Fruit fly (Drosophila melanogaster) whole organism, embryonic: ENCODE measurements around the gene Pbgs.
A peak's percentile ranks its signal among the peaks of the same experiment; 100 is the strongest.

ENCODE experiments used
- CG10959 ChIP-seq: fragments of 200-800 bp; sonication (Bioruptor generic); IDR thresholded peaks from 2 replicates; pipeline ENCODE4 v1.3.6; 2022; ENCODE audit warnings: missing biosample characterization, missing genetic modification characterization
- CG10979 ChIP-seq: fragments of 200-800 bp; sonication (Bioruptor generic); optimal IDR thresholded peaks from 2 replicates; lab custom pipeline; 2018; ENCODE audit warnings: missing biosample characterization, mild to moderate bottlenecking, missing genetic modification characterization, moderate library complexity
- CG11696 ChIP-seq: fragments of 200-800 bp; sonication (Bioruptor generic); IDR thresholded peaks from 2 replicates; pipeline ENCODE4 v1.3.6; 2022; ENCODE audit warnings: missing biosample characterization, missing genetic modification characterization
- CG12659 ChIP-seq: fragments of 200-800 bp; sonication (Bioruptor generic); optimal IDR thresholded peaks from 3 replicates; lab custom pipeline; 2017; ENCODE audit warnings: mild to moderate bottlenecking, missing biosample characterization, missing genetic modification reagents, missing genetic modification characterization
- CG18011 ChIP-seq: fragments of 200-800 bp; sonication (Bioruptor generic); optimal IDR thresholded peaks from 2 replicates; lab custom pipeline; 2017; ENCODE audit warnings: missing biosample characterization, missing genetic modification characterization, mild to moderate bottlenecking, moderate library complexity, missing genotype
- CG1832 ChIP-seq: fragments of 200-800 bp; sonication (Bioruptor generic); optimal IDR thresholded peaks from 2 replicates; lab custom pipeline; 2017; ENCODE audit warnings: missing biosample characterization, mild to moderate bottlenecking, missing genetic modification characterization, inconsistent platforms
- CG2889 ChIP-seq: fragments of 200-800 bp; sonication (Bioruptor generic); IDR thresholded peaks from 3 replicates; pipeline ENCODE4 v1.3.6; 2022; ENCODE audit warnings: missing biosample characterization, missing genetic modification characterization
- CG4730 ChIP-seq: fragments of 200-800 bp; sonication (Bioruptor generic); IDR thresholded peaks from 2 replicates; pipeline ENCODE4 v1.3.6; 2022; ENCODE audit warnings: missing biosample characterization, missing genetic modification characterization
- CG6254 ChIP-seq: fragments of 200-800 bp; sonication (Bioruptor generic); optimal IDR thresholded peaks from 3 replicates; lab custom pipeline; 2017; ENCODE audit warnings: mild to moderate bottlenecking, missing biosample characterization, missing genetic modification reagents, missing genetic modification characterization
- CG6689 ChIP-seq: fragments of 200-800 bp; sonication (Bioruptor generic); IDR thresholded peaks from 2 replicates; pipeline ENCODE4 v1.3.6; 2022; ENCODE audit warnings: missing biosample characterization, missing genetic modification characterization
- CG8089 ChIP-seq: fragments of 200-800 bp; sonication (Bioruptor generic); optimal IDR thresholded peaks from 3 replicates; lab custom pipeline; 2016; ENCODE audit warnings: missing biosample characterization, missing genetic modification characterization
- CG8388 ChIP-seq: fragments of 200-800 bp; sonication (Bioruptor generic); optimal IDR thresholded peaks from 2 replicates; lab custom pipeline; 2019; ENCODE audit warnings: missing biosample characterization, mild to moderate bottlenecking, missing genetic modification characterization, moderate library complexity
- CG8765 ChIP-seq: fragments of 200-800 bp; sonication (Bioruptor generic); IDR thresholded peaks from 2 replicates; pipeline ENCODE4 v1.3.6; 2022; ENCODE audit warnings: missing biosample characterization, missing genetic modification characterization
- Deaf1 ChIP-seq: fragments of 200-800 bp; optimal IDR thresholded peaks from 3 replicates; lab custom pipeline; 2019; ENCODE audit warnings: missing biosample characterization, mild to moderate bottlenecking, missing genetic modification characterization, moderate library complexity
- Dek ChIP-seq: fragments of 200-800 bp; sonication (Bioruptor generic); optimal IDR thresholded peaks from 3 replicates; lab custom pipeline; 2019; ENCODE audit warnings: missing biosample characterization, mild to moderate bottlenecking, missing genetic modification characterization, moderate library complexity
- Dfd ChIP-seq, 2 experiments: fragments of >200 bp; optimal IDR thresholded peaks; 2 replicates each; lab custom pipeline; 2017; ENCODE audit warnings: missing biosample characterization in 2 of 2, missing genetic modification characterization in 2 of 2
- Dip2 ChIP-seq: fragments of 200-800 bp; sonication (Bioruptor generic); IDR thresholded peaks from 2 replicates; pipeline ENCODE4 v1.3.6; 2022; ENCODE audit warnings: missing biosample characterization, missing genetic modification characterization
- Ets65A ChIP-seq: fragments of 200-800 bp; sonication (Bioruptor generic); peaks from one replicate; lab custom pipeline; 2016; ENCODE audit warnings: missing biosample characterization, missing genetic modification characterization
- Hey ChIP-seq: fragments of 200-800 bp; sonication (Bioruptor generic); optimal IDR thresholded peaks from 3 replicates; lab custom pipeline; 2018; ENCODE audit warnings: missing biosample characterization, mild to moderate bottlenecking, missing genetic modification characterization
- Hr39 ChIP-seq: fragments of >200 bp; optimal IDR thresholded peaks from 2 replicates; lab custom pipeline; 2017
- Med ChIP-seq: fragments of 200-800 bp; sonication (Bioruptor generic); peaks from one replicate; lab custom pipeline; 2016; ENCODE audit warnings: missing biosample characterization, missing genetic modification characterization, mild to moderate bottlenecking, inconsistent platforms, moderate library complexity
- Myb ChIP-seq: fragments of 200-800 bp; sonication (Bioruptor generic); optimal IDR thresholded peaks from 2 replicates; lab custom pipeline; 2016; ENCODE audit warnings: missing biosample characterization, missing genetic modification characterization
- NC2α ChIP-seq: fragments of 200-800 bp; sonication (Bioruptor generic); optimal IDR thresholded peaks from 2 replicates; lab custom pipeline; 2016; ENCODE audit warnings: missing biosample characterization, missing genetic modification characterization
- Nf-YB ChIP-seq: fragments of 200-800 bp; sonication (Bioruptor generic); optimal IDR thresholded peaks from 3 replicates; lab custom pipeline; 2019; ENCODE audit warnings: missing biosample characterization, mild to moderate bottlenecking, missing genetic modification characterization, moderate library complexity
- Nf-YC ChIP-seq: fragments of 200-800 bp; optimal IDR thresholded peaks from 3 replicates; lab custom pipeline; 2019; ENCODE audit warnings: missing biosample characterization, mild to moderate bottlenecking, missing genetic modification characterization, moderate library complexity
- Oaz ChIP-seq: fragments of 200-800 bp; sonication (Bioruptor generic); IDR thresholded peaks from 2 replicates; pipeline ENCODE4 v1.3.6; 2022; ENCODE audit warnings: missing biosample characterization, missing genetic modification characterization
- Sry-δ ChIP-seq: fragments of 200-800 bp; sonication (Bioruptor generic); optimal IDR thresholded peaks from 2 replicates; lab custom pipeline; 2016; ENCODE audit warnings: missing biosample characterization, missing genetic modification characterization
- Vsx1 ChIP-seq: fragments of 200-800 bp; sonication (Bioruptor generic); optimal IDR thresholded peaks from 2 replicates; lab custom pipeline; 2017; ENCODE audit warnings: missing biosample characterization, mild to moderate bottlenecking, missing genetic modification characterization, missing genetic modification reagents
- bbx ChIP-seq: fragments of 200-800 bp; sonication (Bioruptor generic); IDR thresholded peaks from 2 replicates; pipeline ENCODE4 v1.3.6; 2022; ENCODE audit warnings: missing biosample characterization, missing genetic modification characterization; ENCODE audit not compliant: partially characterized antibody
- croc ChIP-seq: fragments of 200-800 bp; sonication (Bioruptor generic); conservative IDR thresholded peaks from 3 replicates; pipeline ENCODE4 v1.3.6; 2022; ENCODE audit warnings: missing biosample characterization, missing genetic modification characterization
- dmrt11E ChIP-seq: fragments of 200-800 bp; sonication (Bioruptor generic); optimal IDR thresholded peaks from 3 replicates; lab custom pipeline; 2018; ENCODE audit warnings: missing biosample characterization, mild to moderate bottlenecking, missing genetic modification characterization, moderate library complexity
- fd3F ChIP-seq: fragments of 200-800 bp; sonication (Bioruptor generic); optimal IDR thresholded peaks from 2 replicates; lab custom pipeline; 2018; ENCODE audit warnings: missing biosample characterization, mild to moderate bottlenecking, missing genetic modification characterization, moderate library complexity
- gem ChIP-seq: fragments of 200-800 bp; sonication (Bioruptor generic); optimal IDR thresholded peaks from 2 replicates; lab custom pipeline; 2019; ENCODE audit warnings: missing biosample characterization, mild to moderate bottlenecking, missing genetic modification characterization, moderate library complexity
- gsb-n ChIP-seq: fragments of 200-800 bp; sonication (Bioruptor generic); optimal IDR thresholded peaks from 3 replicates; lab custom pipeline; 2018; ENCODE audit warnings: missing biosample characterization, mild to moderate bottlenecking, missing genetic modification characterization
- hkb ChIP-seq, 2 experiments: fragments of 200-800 bp in 1 of 2; fragments of >200 bp in 1 of 2; sonication (Bioruptor generic) in 1 of 2; IDR thresholded peaks in 1 of 2; optimal IDR thresholded peaks in 1 of 2; 2 replicates each; pipeline versions ENCODE4 v1.3.6 to Lab custom; 2017 to 2022; ENCODE audit warnings: missing biosample characterization in 1 of 2, missing genetic modification characterization in 1 of 2
- kni ChIP-seq: fragments of 200-800 bp; sonication (Bioruptor generic); optimal IDR thresholded peaks from 3 replicates; lab custom pipeline; 2017; ENCODE audit warnings: mild to moderate bottlenecking, missing biosample characterization, missing genetic modification reagents, missing genetic modification characterization
- nerfin-1 ChIP-seq: fragments of 200-800 bp; sonication (Bioruptor generic); optimal IDR thresholded peaks from 3 replicates; lab custom pipeline; 2019; ENCODE audit warnings: missing biosample characterization, mild to moderate bottlenecking, missing genetic modification characterization, moderate library complexity
- oc ChIP-seq: fragments of 200-800 bp; sonication (Bioruptor generic); optimal IDR thresholded peaks from 2 replicates; lab custom pipeline; 2018; ENCODE audit warnings: missing biosample characterization, mild to moderate bottlenecking, missing genetic modification characterization, moderate library complexity
- prd ChIP-seq, 3 experiments: fragments of >200 bp in 2 of 3; fragments of 200-800 bp in 1 of 3; sonication (Bioruptor generic) in 1 of 3; optimal IDR thresholded peaks in 2 of 3; IDR thresholded peaks in 1 of 3; 2 replicates in 2 of 3; 3 replicates in 1 of 3; pipeline versions ENCODE4 v1.3.6 to Lab custom; 2017 to 2022; ENCODE audit warnings: missing biosample characterization in 1 of 3, missing genetic modification characterization in 1 of 3
- pros ChIP-seq: fragments of 200-800 bp; sonication (Bioruptor generic); optimal IDR thresholded peaks from 3 replicates; lab custom pipeline; 2019; ENCODE audit warnings: missing biosample characterization, mild to moderate bottlenecking, missing genetic modification characterization, moderate library complexity
- seq ChIP-seq: fragments of 200-800 bp; sonication (Bioruptor generic); IDR thresholded peaks from 2 replicates; pipeline ENCODE4 v1.3.6; 2022; ENCODE audit warnings: missing biosample characterization, missing genetic modification characterization
- ttk ChIP-seq: fragments of 200-800 bp; sonication (Bioruptor generic); IDR thresholded peaks from 2 replicates; pipeline ENCODE4 v2.1.2; 2022; ENCODE audit warnings: missing biosample characterization, missing genetic modification characterization
- vvl ChIP-seq: fragments of 200-800 bp; sonication (Bioruptor generic); IDR thresholded peaks from 2 replicates; pipeline ENCODE4 v1.3.6; 2022; ENCODE audit warnings: missing biosample characterization, missing genetic modification characterization
- wdn ChIP-seq: fragments of 200-800 bp; sonication (Bioruptor generic); IDR thresholded peaks from 2 replicates; pipeline ENCODE4 v1.3.6; 2022; ENCODE audit warnings: missing biosample characterization, missing genetic modification characterization
- zfh1 ChIP-seq: fragments of 200-800 bp; sonication (Bioruptor generic); IDR thresholded peaks from 3 replicates; pipeline ENCODE4 v1.3.6; 2022; ENCODE audit warnings: missing biosample characterization, missing genetic modification characterization

The Pbgs gene

DNA sequence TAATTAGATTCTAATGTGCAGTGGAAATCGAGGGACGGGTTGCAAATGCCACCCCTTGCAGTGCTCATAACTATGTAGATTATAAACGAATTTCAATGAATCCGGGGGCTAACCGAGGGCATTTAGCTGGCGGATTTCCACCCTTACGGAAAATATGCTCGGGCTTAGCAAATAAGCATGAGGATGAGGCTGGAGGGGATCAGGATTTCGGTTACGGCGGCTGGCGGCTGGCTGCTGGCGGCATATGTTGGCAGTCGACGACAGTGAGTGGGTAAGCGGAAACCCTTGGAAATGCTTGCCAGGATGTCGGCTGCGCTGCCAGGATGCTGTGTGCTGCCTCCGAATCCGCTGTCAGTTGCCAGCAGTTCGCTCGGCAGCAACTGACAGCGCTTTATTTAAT is 23.5 kb upstream of the Pbgs start (continued):
- TF ChIP-seq NC2α (no peak), Hey (tag; lab: Kevin White, UChicago) (peak; percentile 71), Dfd (GFP tag; optimal IDR thresholded peaks at IDR 0.05; lab: Kevin White, UChicago) (no peak), fd3F (GFP tag; lab: Kevin White, UChicago) (no peak), CG12659 (GFP tag; lab: Kevin White, UChicago) (no peak), CG8388 (GFP tag; lab: Kevin White, UChicago) (no peak), CG2889 (GFP tag; lab: Robert Waterston, UW) (no peak), Dek (no peak), wdn (GFP tag; lab: Robert Waterston, UW) (no peak), oc (tag; lab: Kevin White, UChicago) (peak; percentile 66), gem (tag; lab: Kevin White, UChicago) (no peak), hkb (optimal IDR thresholded peaks at IDR 0.05; lab: Kevin White, UChicago) (no peak), hkb (GFP tag; IDR thresholded peaks at IDR 0.05; lab: Robert Waterston, UW) (no peak), kni (peak; percentile 10), CG8089 (GFP tag; lab: Kevin White, UChicago) (no peak)

DNA sequence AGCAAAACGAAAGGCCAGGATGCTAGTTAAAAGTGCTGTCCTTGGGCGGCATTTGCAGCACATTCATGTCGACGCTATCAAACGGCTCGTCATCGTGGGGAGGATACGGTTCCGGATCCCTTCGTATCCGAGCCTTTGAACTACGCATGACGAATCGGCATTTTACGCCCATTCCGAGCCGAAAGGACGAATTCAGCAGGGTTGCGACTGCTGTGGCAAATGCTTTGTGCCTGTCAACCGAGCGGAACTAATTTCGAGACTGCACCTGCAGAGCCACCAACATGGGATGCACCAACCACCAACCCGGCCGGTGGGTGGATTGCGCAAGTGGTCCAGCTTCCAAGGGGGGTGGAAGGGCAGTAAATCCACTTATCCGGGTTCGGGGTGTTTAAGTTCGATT is 19.4 kb upstream of the Pbgs start:
- TF ChIP-seq Sry-δ (GFP tag; lab: Kevin White, UChicago) (no peak), prd (optimal IDR thresholded peaks at IDR 0.05; lab: Kevin White, UChicago) (no peak), prd (GFP tag; IDR thresholded peaks at IDR 0.05; lab: Robert Waterston, UW) (peak; percentile 28; the same call in 1 of the 3 replicates), gsb-n (tag; lab: Kevin White, UChicago) (peak; percentile 98), Hr39 (lab: Kevin White, UChicago) (no peak), Deaf1 (tag; lab: Kevin White, UChicago) (peak; percentile 27), CG11696 (GFP tag; lab: Robert Waterston, UW) (no peak), CG4730 (GFP tag; lab: Robert Waterston, UW) (no peak), nerfin-1 (tag; lab: Kevin White, UChicago) (peak; percentile 50)
- TF ChIP-seq, all 482 proteins: peak for 4

DNA sequence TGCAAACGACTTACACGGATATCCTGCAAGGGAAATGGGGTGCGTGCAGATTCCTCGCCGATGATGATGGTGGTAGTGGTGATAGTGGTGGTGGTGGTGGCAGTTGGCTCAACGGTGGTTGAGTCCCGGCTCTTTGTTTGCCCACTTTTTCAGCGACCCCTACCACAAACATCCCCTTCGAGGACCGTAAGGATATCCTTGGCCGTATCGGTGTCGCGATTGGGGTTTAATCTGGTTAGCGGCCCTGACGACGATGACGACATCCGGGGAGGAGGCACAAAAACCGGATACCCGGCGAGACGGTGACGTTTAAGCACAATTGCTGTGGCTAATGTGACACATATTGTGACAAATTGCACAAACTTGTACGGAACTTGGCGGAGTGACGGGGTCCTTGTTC is 18.5 kb upstream of the Pbgs start:
- TF ChIP-seq nerfin-1 (tag; lab: Kevin White, UChicago), result peak; percentile 34
- TF ChIP-seq Dip2 (GFP tag; lab: Robert Waterston, UW), result no peak
- peak; percentile 52; the same call in 1 of the 2 replicates for TF ChIP-seq seq (GFP tag; lab: Robert Waterston, UW)
- peak; percentile 84 for TF ChIP-seq gsb-n (tag; lab: Kevin White, UChicago)
- TF ChIP-seq Nf-YC (tag; lab: Kevin White, UChicago), result peak; percentile 53
- TF ChIP-seq CG18011 (GFP tag; lab: Kevin White, UChicago), result no peak
- no peak for TF ChIP-seq Vsx1 (GFP tag; lab: Kevin White, UChicago)
- peak; percentile 46 for TF ChIP-seq oc (tag; lab: Kevin White, UChicago)
- TF ChIP-seq Nf-YB, result peak; percentile 39
- TF ChIP-seq pros (GFP tag; lab: Kevin White, UChicago), result peak; percentile 88
- TF ChIP-seq kni, result peak; percentile 17
- TF ChIP-seq Hey (tag; lab: Kevin White, UChicago), result peak; percentile 31
- no peak for TF ChIP-seq bbx (GFP tag; lab: Robert Waterston, UW)
- TF ChIP-seq, all 482 proteins: peak for 9

DNA sequence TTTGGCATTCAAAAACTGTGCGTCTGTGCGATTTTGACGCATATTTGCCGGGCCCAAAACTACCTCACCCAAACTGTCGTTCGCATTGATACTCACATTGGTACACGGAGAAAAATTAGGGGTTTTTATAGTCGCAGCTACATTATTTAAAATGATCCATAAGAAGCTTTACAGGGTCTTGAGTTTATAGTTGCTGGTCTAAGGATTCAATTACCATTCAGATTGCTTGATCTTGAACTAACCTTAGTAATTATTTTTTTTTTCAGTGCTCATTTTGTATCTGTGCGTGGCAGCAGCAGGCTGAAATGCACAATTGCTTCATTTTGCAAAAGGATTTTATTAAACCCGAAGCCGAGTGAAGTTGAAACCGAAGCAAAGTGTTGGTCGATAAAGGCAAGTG is 16.2 kb upstream of the Pbgs start:
- TF ChIP-seq croc (GFP tag; lab: Robert Waterston, UW), result no peak
- TF ChIP-seq CG10959, result 0 out of 2 replicates have a peak, but pooled peaks have one; percentile 27
- no peak for TF ChIP-seq Oaz (GFP tag; lab: Robert Waterston, UW)
- TF ChIP-seq Med, result peak; percentile 28
- TF ChIP-seq Myb, result no peak
- TF ChIP-seq CG6254 (GFP tag; lab: Kevin White, UChicago), result no peak
- TF ChIP-seq dmrt11E, result peak; percentile 20
- no peak for TF ChIP-seq prd (optimal IDR thresholded peaks at IDR 0.05; lab: Kevin White, UChicago)
- peak; percentile 54; the same call in 2 of the 3 replicates for TF ChIP-seq prd (GFP tag; IDR thresholded peaks at IDR 0.05; lab: Robert Waterston, UW)
- TF ChIP-seq Ets65A (GFP tag; lab: Kevin White, UChicago), result peak; percentile 80
- TF ChIP-seq CG8765, result 0 out of 2 replicates have a peak, but pooled peaks have one; percentile 11
- TF ChIP-seq CG10979 (tag; lab: Kevin White, UChicago), result peak; percentile 18
- TF ChIP-seq ttk (GFP tag; lab: Robert Waterston, UW), result 0 out of 2 replicates have a peak, but pooled peaks have one; percentile 12
- TF ChIP-seq vvl (GFP tag; lab: Robert Waterston, UW), result no peak
- no peak for TF ChIP-seq CG1832 (GFP tag; lab: Kevin White, UChicago)
- peak; percentile 43; the same call in 1 of the 3 replicates for TF ChIP-seq zfh1 (GFP tag; lab: Robert Waterston, UW)
- TF ChIP-seq CG6689 (GFP tag; lab: Robert Waterston, UW), result peak; percentile 35; the same call in 1 of the 2 replicates
